Worm (Caenorhabditis elegans): ENCODE measurements around the gene tyr-2.

tyr-2 gene

ce11 chrIII:13721944-13722343 is 22.1 kb upstream of the tyr-2 start:
- TF ChIP-seq isw-1 (GFP tag; IDR thresholded peaks at IDR 0.05): no peak
- no peak for TF ChIP-seq efl-1 (optimal IDR thresholded peaks at IDR 0.05)
- peak in 1 of 2 experiments; percentile 6 for TF ChIP-seq efl-1 (GFP tag; optimal IDR thresholded peaks at IDR 0.05 in 1 of 2)

DNA sequence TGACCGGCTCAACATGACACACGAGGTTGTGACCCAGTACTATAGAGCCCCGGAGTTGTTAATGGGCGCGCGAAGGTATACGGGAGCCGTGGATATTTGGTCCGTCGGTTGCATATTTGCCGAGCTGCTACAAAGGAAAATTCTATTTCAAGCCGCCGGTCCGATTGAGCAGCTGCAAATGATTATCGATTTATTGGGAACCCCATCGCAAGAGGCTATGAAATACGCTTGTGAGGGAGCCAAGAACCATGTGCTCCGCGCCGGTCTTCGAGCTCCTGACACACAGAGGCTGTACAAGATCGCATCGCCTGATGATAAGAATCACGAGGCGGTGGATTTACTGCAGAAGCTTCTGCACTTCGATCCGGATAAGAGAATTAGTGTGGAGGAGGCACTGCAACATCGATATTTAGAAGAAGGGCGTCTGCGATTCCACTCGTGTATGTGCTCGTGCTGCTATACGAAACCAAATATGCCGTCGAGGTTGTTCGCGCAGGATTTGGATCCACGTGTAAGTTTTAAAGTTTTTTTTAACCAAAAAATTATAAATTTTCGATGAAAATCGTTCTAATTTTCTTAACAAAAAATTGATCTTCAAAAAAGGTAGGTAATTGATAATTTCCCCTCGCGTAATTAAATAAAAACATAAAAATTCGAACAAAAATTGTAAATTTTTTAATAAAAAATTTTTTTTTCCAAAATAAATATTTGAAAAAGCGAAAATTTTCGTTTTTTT is 21.5 kb upstream of the tyr-2 start:
- TF ChIP-seq lin-14 (GFP tag; optimal IDR thresholded peaks at IDR 0.05) (no peak), lin-15B (tag; optimal IDR thresholded peaks at IDR 0.05) (no peak), sptf-1 (tag; optimal IDR thresholded peaks at IDR 0.05) (no peak), hlh-17 (GFP tag; optimal IDR thresholded peaks at IDR 0.05; ENCODE audit: borderline replicate concordance) (no peak), sox-4 (tag; optimal IDR thresholded peaks at IDR 0.05) (no peak), zip-4 (GFP tag; optimal IDR thresholded peaks at IDR 0.05) (no peak), aha-1 (tag; optimal IDR thresholded peaks at IDR 0.05) (no peak), blmp-1 (tag; optimal IDR thresholded peaks at IDR 0.05) (no peak), sup-37 (GFP tag; optimal IDR thresholded peaks at IDR 0.05) (no peak), snu-23 (GFP tag; optimal IDR thresholded peaks at IDR 0.05) (no peak), ceh-82 (tag; optimal IDR thresholded peaks at IDR 0.05) (no peak), nhr-85 (tag) (peak; percentile 50), tlp-1 (tag; optimal IDR thresholded peaks at IDR 0.05) (no peak), nhr-20 (tag; optimal IDR thresholded peaks at IDR 0.05) (no peak), mef-2 (tag; optimal IDR thresholded peaks at IDR 0.05) (no peak), ztf-11 (tag; optimal IDR thresholded peaks at IDR 0.05) (no peak), nhr-77 (tag; optimal IDR thresholded peaks at IDR 0.05) (no peak), nhr-11 (tag; optimal IDR thresholded peaks at IDR 0.05) (no peak), lin-13 (GFP tag; optimal IDR thresholded peaks at IDR 0.05) (no peak), fkh-4 (tag; optimal IDR thresholded peaks at IDR 0.05; ENCODE audit: borderline replicate concordance) (peak; percentile 46), pag-3 (tag; optimal IDR thresholded peaks at IDR 0.05; ENCODE audit: borderline replicate concordance, insufficient read depth) (no peak), dsc-1 (tag; optimal IDR thresholded peaks at IDR 0.05) (peak; percentile 87), Y116A8C.19 (tag; optimal IDR thresholded peaks at IDR 0.05; ENCODE audit: borderline replicate concordance) (no peak), nhr-47 (tag; optimal IDR thresholded peaks at IDR 0.05) (no peak), efl-1 (optimal IDR thresholded peaks at IDR 0.05) (no peak), efl-1 (GFP tag; optimal IDR thresholded peaks at IDR 0.05 in 1 of 2) (peak in 1 of 2 experiments; percentile 83), tbx-2 (tag; optimal IDR thresholded peaks at IDR 0.05) (no peak), irx-1 (tag; optimal IDR thresholded peaks at IDR 0.05) (no peak)

- TF ChIP-seq snu-23 (GFP tag; optimal IDR thresholded peaks at IDR 0.05) (no peak), C16A3.4 (tag; optimal IDR thresholded peaks at IDR 0.05) (no peak), nhr-76 (tag; optimal IDR thresholded peaks at IDR 0.05) (no peak), snpc-4 (tag; optimal IDR thresholded peaks at IDR 0.05) (no peak), nhr-90 (tag; optimal IDR thresholded peaks at IDR 0.05; ENCODE audit: poor library complexity) (peak; percentile 4), nhr-19 (GFP tag; conservative IDR thresholded peaks at IDR 0.05) (0 out of 2 replicates have a peak, but pooled peaks have one; percentile 15), fkh-8 (tag; optimal IDR thresholded peaks at IDR 0.05) (peak; percentile 4), nhr-71 (tag; optimal IDR thresholded peaks at IDR 0.05) (peak; percentile 17), efl-1 (optimal IDR thresholded peaks at IDR 0.05) (no peak), efl-1 (GFP tag; optimal IDR thresholded peaks at IDR 0.05 in 1 of 2) (peak in 1 of 2 experiments; percentile 84), nhr-85 (tag) (peak; percentile 29), nhr-47 (tag; optimal IDR thresholded peaks at IDR 0.05) (no peak), mab-9 (GFP tag; IDR thresholded peaks at IDR 0.05) (peak; percentile 6; the same call in 1 of the 2 replicates)
Observed at ce11 chrIII:13724018-13724892, 19.8 kb upstream of the tyr-2 start.
